Fruit fly (Drosophila melanogaster) whole organism, wandering third instar larva: ENCODE data around the gene Lar.

Source experiments
- Abd-B ChIP-seq: fragments of >200 bp; optimal IDR thresholded peaks from 2 replicates; lab custom pipeline; 2017; ENCODE audit warnings: missing biosample characterization, missing genetic modification characterization
- CG32264 ChIP-seq: fragments of 200-800 bp; sonication (Bioruptor generic); optimal IDR thresholded peaks from 2 replicates; lab custom pipeline; 2016; ENCODE audit warnings: missing biosample characterization, missing genetic modification characterization
- CG9705 ChIP-seq: fragments of 200-800 bp; sonication (Bioruptor generic); optimal IDR thresholded peaks from 2 replicates; lab custom pipeline; 2018; ENCODE audit warnings: missing biosample characterization, mild to moderate bottlenecking, missing genetic modification characterization
- Dfd ChIP-seq: fragments of >200 bp; optimal IDR thresholded peaks from 2 replicates; lab custom pipeline; 2017; ENCODE audit warnings: missing biosample characterization, missing genetic modification characterization
- Dif ChIP-seq: fragments of 200-275, 200-300 bp; sonication (Bioruptor generic); optimal IDR thresholded peaks from 2 replicates; lab custom pipeline; 2018; ENCODE audit warnings: missing biosample characterization, missing genetic modification characterization; ENCODE audit not compliant: partially characterized antibody
- GATAd ChIP-seq: sonication (Bioruptor generic); optimal IDR thresholded peaks from 2 replicates; lab custom pipeline; 2016; ENCODE audit warnings: missing biosample characterization, missing genetic modification characterization
- HLH106 ChIP-seq: fragments of 200-800 bp; optimal IDR thresholded peaks from 3 replicates; lab custom pipeline; 2019; ENCODE audit warnings: missing biosample characterization, mild to moderate bottlenecking, missing genetic modification characterization, moderate library complexity
- Hnf4 ChIP-seq: fragments of 200-800 bp; sonication (Bioruptor generic); optimal IDR thresholded peaks from 2 replicates; lab custom pipeline; 2016; ENCODE audit warnings: missing biosample characterization, mild to moderate bottlenecking, missing genetic modification characterization
- Hr83 ChIP-seq: fragments of 200-300 bp; sonication (Bioruptor generic); optimal IDR thresholded peaks from 2 replicates; lab custom pipeline; 2016; ENCODE audit warnings: missing biosample characterization, mild to moderate bottlenecking, missing genetic modification characterization, moderate library complexity; ENCODE audit not compliant: poor library complexity, severe bottlenecking
- Jra ChIP-seq: sonication (Bioruptor generic); optimal IDR thresholded peaks from 2 replicates; lab custom pipeline; 2016; ENCODE audit warnings: missing biosample characterization, missing genetic modification characterization
- Mio ChIP-seq: sonication (Bioruptor generic); optimal IDR thresholded peaks from 2 replicates; lab custom pipeline; 2016; ENCODE audit warnings: missing biosample characterization, missing genetic modification characterization
- Myc ChIP-seq: fragments of >200 bp; optimal IDR thresholded peaks from 2 replicates; lab custom pipeline; 2017
- OdsH ChIP-seq: fragments of 200-800 bp; sonication (Bioruptor generic); optimal IDR thresholded peaks from 2 replicates; lab custom pipeline; 2016; ENCODE audit warnings: missing biosample characterization, mild to moderate bottlenecking, missing genetic modification characterization
- Rel ChIP-seq, 2 experiments: fragments of 200-800 bp; sonication (Bioruptor generic) in 1 of 2; optimal IDR thresholded peaks; 2 replicates in 1 of 2; 3 replicates in 1 of 2; lab custom pipeline; 2016 to 2019; ENCODE audit warnings: mild to moderate bottlenecking in 2 of 2, missing biosample characterization in 2 of 2, missing genetic modification characterization in 2 of 2, moderate library complexity in 1 of 2
- Vsx2 ChIP-seq: fragments of 200-300, 225-300 bp; sonication (Bioruptor generic); optimal IDR thresholded peaks from 2 replicates; lab custom pipeline; 2018; ENCODE audit warnings: missing biosample characterization, missing genetic modification characterization; ENCODE audit not compliant: partially characterized antibody
- br ChIP-seq: fragments of 200-800 bp; sonication (Bioruptor generic); optimal IDR thresholded peaks from 2 replicates; lab custom pipeline; 2016; ENCODE audit warnings: missing biosample characterization, missing genetic modification characterization
- brk ChIP-seq: fragments of 200-800 bp; sonication (Bioruptor generic); optimal IDR thresholded peaks from 2 replicates; lab custom pipeline; 2016; ENCODE audit warnings: missing biosample characterization, mild to moderate bottlenecking, missing genetic modification characterization
- dl ChIP-seq, 2 experiments: fragments of 175-275, 200-275 bp in 1 of 2; fragments of 200-275 bp in 1 of 2; sonication (Bioruptor generic); optimal IDR thresholded peaks; lab custom pipeline; 2018; ENCODE audit warnings: mild to moderate bottlenecking in 2 of 2, missing biosample characterization in 2 of 2, missing genetic modification characterization in 2 of 2, moderate library complexity in 2 of 2; ENCODE audit not compliant: partially characterized antibody in 2 of 2, insufficient read depth in 1 of 2
- dsf ChIP-seq: sonication (Bioruptor generic); optimal IDR thresholded peaks from 2 replicates; lab custom pipeline; 2016; ENCODE audit warnings: missing biosample characterization, missing genetic modification characterization, borderline replicate concordance
- foxo ChIP-seq, 2 experiments: fragments of 200-800 bp; sonication (Bioruptor generic); optimal IDR thresholded peaks; 2 replicates in 1 of 2; 3 replicates in 1 of 2; lab custom pipeline; 2016 to 2017; ENCODE audit warnings: missing biosample characterization in 2 of 2, missing genetic modification characterization in 2 of 2
- fru ChIP-seq: fragments of 200-800 bp; sonication (Bioruptor generic); optimal IDR thresholded peaks from 3 replicates; lab custom pipeline; 2016; ENCODE audit warnings: missing biosample characterization, mild to moderate bottlenecking, missing genetic modification characterization
- h ChIP-seq: fragments of 200-800 bp; sonication (Bioruptor generic); optimal IDR thresholded peaks from 3 replicates; lab custom pipeline; 2016; ENCODE audit warnings: missing biosample characterization, mild to moderate bottlenecking, missing genetic modification characterization
- pan ChIP-seq: fragments of >200 bp; optimal IDR thresholded peaks from 2 replicates; lab custom pipeline; 2017
- psq ChIP-seq: fragments of 200-800 bp; sonication (Bioruptor generic); optimal IDR thresholded peaks from 3 replicates; lab custom pipeline; 2017; ENCODE audit warnings: missing biosample characterization, mild to moderate bottlenecking, missing genetic modification characterization, moderate library complexity
- rgr ChIP-seq: fragments of 200-800 bp; sonication (Bioruptor generic); optimal IDR thresholded peaks from 3 replicates; lab custom pipeline; 2016; ENCODE audit warnings: missing biosample characterization, mild to moderate bottlenecking, missing genetic modification characterization
- sage ChIP-seq: fragments of 200-800 bp; sonication (Bioruptor generic); optimal IDR thresholded peaks from 2 replicates; lab custom pipeline; 2016; ENCODE audit warnings: missing biosample characterization, mild to moderate bottlenecking, missing genetic modification characterization
- usp ChIP-seq: fragments of >200 bp; optimal IDR thresholded peaks from 2 replicates; lab custom pipeline; 2017; ENCODE audit warnings: missing biosample characterization, missing genetic modification characterization
- woc ChIP-seq: sonication (Bioruptor generic); optimal IDR thresholded peaks from 2 replicates; lab custom pipeline; 2016; ENCODE audit warnings: missing biosample characterization, mild to moderate bottlenecking, missing genetic modification characterization

The Lar gene

dm6 chr2L:19548158-19548557 lies 38.3 kb upstream of the Lar start, which contains the start of gene Tep4:
Gene Tep4, plus strand, starts transcription at chr2L:19548507.
- TF ChIP-seq Jra (GFP tag; lab: Kevin White, UChicago) (peak; percentile 35), Dfd (GFP tag; lab: Kevin White, UChicago) (no peak), usp (GFP tag; lab: Kevin White, UChicago) (no peak), dl (GFP tag; optimal IDR thresholded peaks at IDR 0.05; lab: Kevin White, UChicago; ENCODE audit: insufficient read depth in 1 of 2, partially characterized antibody in 2 of 2) (peak; percentile 22 to 55), Mio (no peak), CG32264 (GFP tag; lab: Kevin White, UChicago) (no peak), dsf (GFP tag; lab: Kevin White, UChicago) (no peak), Abd-B (GFP tag; lab: Kevin White, UChicago) (no peak), pan (no peak), Rel (GFP tag; optimal IDR thresholded peaks at IDR 0.05; lab: Kevin White, UChicago) (peak; percentile 36), Rel (tag; optimal IDR thresholded peaks at IDR 0.05; lab: Kevin White, UChicago) (peak; percentile 99), Vsx2 (GFP tag; lab: Kevin White, UChicago) (no peak)

DNA sequence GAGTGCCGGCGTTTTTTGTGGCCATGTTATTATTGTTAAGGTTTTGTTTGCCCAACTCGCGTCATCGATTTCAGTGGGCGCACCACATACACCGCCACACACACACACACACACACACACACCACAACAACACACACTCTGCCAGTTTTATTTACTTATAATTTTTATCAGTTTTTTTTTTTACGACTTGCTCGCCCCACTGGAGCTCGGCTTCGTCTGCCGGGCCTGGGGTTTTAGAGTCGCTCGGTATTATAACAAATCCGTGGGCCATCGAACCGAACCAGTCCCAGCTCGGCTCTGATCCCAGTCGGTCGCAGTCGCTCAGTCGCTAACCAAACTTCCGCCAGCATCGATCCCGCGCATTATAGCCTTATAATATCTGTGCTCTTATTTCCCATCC lies 37.0 kb upstream of the Lar start:
- TF ChIP-seq Jra (GFP tag; lab: Kevin White, UChicago), result peak; percentile 6
- TF ChIP-seq CG9705 (GFP tag; lab: Kevin White, UChicago), result no peak
- TF ChIP-seq Hr83 (GFP tag; lab: Kevin White, UChicago), result peak; percentile 42
- TF ChIP-seq Myc (lab: Kevin White, UChicago), result no peak
- no peak for TF ChIP-seq usp (GFP tag; lab: Kevin White, UChicago)
- TF ChIP-seq OdsH, result peak; percentile 1
- TF ChIP-seq dl (GFP tag; optimal IDR thresholded peaks at IDR 0.05; lab: Kevin White, UChicago; ENCODE audit: insufficient read depth in 1 of 2, partially characterized antibody in 2 of 2), result no peak
- TF ChIP-seq Dif (GFP tag; lab: Kevin White, UChicago), result peak; percentile 8
- peak; percentile 49 for TF ChIP-seq psq (GFP tag; lab: Kevin White, UChicago)
- peak; percentile 17 for TF ChIP-seq Rel (GFP tag; optimal IDR thresholded peaks at IDR 0.05; lab: Kevin White, UChicago)
- peak; percentile 82 for TF ChIP-seq Rel (tag; optimal IDR thresholded peaks at IDR 0.05; lab: Kevin White, UChicago)
- TF ChIP-seq h, result peak; percentile 37
- peak; percentile 56 for TF ChIP-seq fru (GFP tag; lab: Kevin White, UChicago)
- peak; percentile 16 for TF ChIP-seq Vsx2 (GFP tag; lab: Kevin White, UChicago)
- TF ChIP-seq br (GFP tag; lab: Kevin White, UChicago), result peak; percentile 64

DNA sequence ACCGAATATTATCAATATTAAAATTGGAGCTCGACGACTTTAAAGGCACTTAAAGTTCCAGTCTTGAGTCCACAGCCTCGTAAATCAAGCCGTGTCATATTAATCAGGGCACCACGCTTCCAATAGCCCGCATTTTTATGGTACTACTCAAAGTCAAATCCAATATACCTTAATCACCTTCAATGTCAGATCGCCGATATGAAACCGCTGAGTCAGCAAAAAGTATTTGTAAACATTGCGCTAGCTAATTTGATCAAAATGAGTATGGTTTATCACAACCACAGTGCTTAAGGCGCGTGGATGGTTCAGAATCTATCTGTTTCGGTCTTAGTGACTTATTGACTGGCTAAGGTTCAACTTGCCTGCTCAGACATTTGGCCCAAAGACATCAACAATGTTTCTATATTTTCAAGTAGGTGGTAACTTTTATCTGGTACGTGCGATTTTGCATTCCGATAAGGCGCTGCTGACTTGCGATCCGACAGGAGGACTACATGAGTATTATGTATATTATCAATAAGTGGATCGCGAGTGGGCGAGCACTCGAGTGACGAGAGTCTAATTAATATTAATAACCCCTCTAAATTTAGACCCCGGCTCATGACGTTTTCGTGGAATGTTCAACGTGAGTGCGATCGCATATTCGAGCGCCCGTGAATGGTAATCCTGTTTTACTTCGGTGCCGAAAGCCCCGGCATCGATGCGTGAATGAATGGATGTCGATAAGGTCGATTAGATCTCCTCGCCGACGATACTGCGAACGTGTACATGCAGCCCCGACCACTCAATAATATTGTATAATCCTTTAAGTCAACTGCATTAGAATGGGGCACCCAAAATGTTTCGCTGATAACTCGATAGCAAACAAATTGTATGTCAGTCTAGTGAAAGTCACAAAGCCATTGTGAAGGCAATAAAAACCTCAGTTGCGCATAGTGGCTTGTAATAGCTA lies 23.1 kb upstream of the Lar start, which contains the start of gene CG13078:
TSS of gene CG13078 (plus strand) at position 902 of the 952 bp plus-strand sequence.
- TF ChIP-seq h (peak; percentile 16), usp (GFP tag; lab: Kevin White, UChicago) (no peak)

dm6 chr2L:19565233-19565898 lies 21.1 kb upstream of the Lar start, which contains the start of gene CG13077:
Gene CG13077, plus strand, starts transcription at chr2L:19565863.
- TF ChIP-seq rgr, result no peak
- TF ChIP-seq brk (GFP tag; lab: Kevin White, UChicago), result no peak
- TF ChIP-seq Jra (GFP tag; lab: Kevin White, UChicago), result no peak
- TF ChIP-seq GATAd (GFP tag; lab: Kevin White, UChicago), result no peak
- TF ChIP-seq CG9705 (GFP tag; lab: Kevin White, UChicago), result no peak
- TF ChIP-seq Myc (lab: Kevin White, UChicago), result peak; percentile 75
- no peak for TF ChIP-seq Mio
- TF ChIP-seq foxo (GFP tag; optimal IDR thresholded peaks at IDR 0.05; lab: Kevin White, UChicago), result no peak
- no peak for TF ChIP-seq Hnf4 (GFP tag; lab: Kevin White, UChicago)
- TF ChIP-seq HLH106 (tag; lab: Kevin White, UChicago), result no peak
- no peak for TF ChIP-seq sage (GFP tag; lab: Kevin White, UChicago)
- TF ChIP-seq usp (GFP tag; lab: Kevin White, UChicago), result no peak
- no peak for TF ChIP-seq woc (GFP tag; lab: Kevin White, UChicago)
- peak; percentile 28 for TF ChIP-seq Dif (GFP tag; lab: Kevin White, UChicago)
